Worm (Caenorhabditis elegans) whole organism, mixed stage, embryonic: ENCODE measurements around the gene taf-6.1.

Experiments
- M03D4.4 ChIP-seq: sonication (generic microtip); optimal IDR thresholded peaks from 2 replicates; lab custom pipeline; 2017; ENCODE audit warnings: mild to moderate bottlenecking, missing genetic modification characterization, missing compliant biosample characterization
- bed-3 ChIP-seq: fragments of 200-800 bp; sonication (Bioruptor generic); optimal IDR thresholded peaks from 3 replicates; lab custom pipeline; 2018; ENCODE audit warnings: mild to moderate bottlenecking, missing genetic modification characterization, moderate library complexity, missing compliant biosample characterization
- ceh-39 ChIP-seq: fragments of 150-350 bp; optimal IDR thresholded peaks from 2 replicates; lab custom pipeline; 2014; ENCODE audit warnings: missing biosample characterization, missing genetic modification characterization
- ceh-43 ChIP-seq: fragments of 200-800 bp; sonication (Bioruptor generic); optimal IDR thresholded peaks from 2 replicates; lab custom pipeline; 2018; ENCODE audit warnings: mild to moderate bottlenecking, missing genetic modification characterization, moderate library complexity, missing compliant biosample characterization
- ceh-83 ChIP-seq: fragments of 200-800 bp; sonication (Bioruptor generic); optimal IDR thresholded peaks from 2 replicates; lab custom pipeline; 2018; ENCODE audit warnings: mild to moderate bottlenecking, missing genetic modification characterization, missing compliant biosample characterization
- ces-1 ChIP-seq: fragments of 150-350 bp; optimal IDR thresholded peaks from 2 replicates; lab custom pipeline; 2014; ENCODE audit warnings: missing biosample characterization, missing genetic modification reagents, missing genetic modification characterization
- cnd-1 ChIP-seq: fragments of 200-800 bp; sonication (Bioruptor generic); optimal IDR thresholded peaks from 2 replicates; lab custom pipeline; 2018; ENCODE audit warnings: mild to moderate bottlenecking, missing genetic modification characterization, missing compliant biosample characterization
- drap-1 ChIP-seq: fragments of 200-800 bp; sonication (Bioruptor generic); optimal IDR thresholded peaks from 3 replicates; lab custom pipeline; 2018; ENCODE audit warnings: mild to moderate bottlenecking, missing genetic modification characterization, missing compliant biosample characterization
- elt-1 ChIP-seq: sonication (generic microtip); optimal IDR thresholded peaks from 2 replicates; lab custom pipeline; 2017; ENCODE audit warnings: missing genetic modification characterization, mild to moderate bottlenecking, missing compliant biosample characterization, antibody characterized with exemption, moderate library complexity, borderline replicate concordance; ENCODE audit not compliant: insufficient read depth
- elt-3 ChIP-seq: fragments of 150-350 bp; optimal IDR thresholded peaks from 2 replicates; lab custom pipeline; 2014; ENCODE audit warnings: missing biosample characterization, missing genetic modification characterization
- flh-1 ChIP-seq: fragments of 200-800 bp; sonication (Bioruptor generic); optimal IDR thresholded peaks from 2 replicates; lab custom pipeline; 2018; ENCODE audit warnings: mild to moderate bottlenecking, missing genetic modification characterization, moderate library complexity, missing compliant biosample characterization
- ham-2 ChIP-seq: fragments of 200-800 bp; sonication (Bioruptor generic); optimal IDR thresholded peaks from 2 replicates; lab custom pipeline; 2018; ENCODE audit warnings: mild to moderate bottlenecking, missing genetic modification characterization, missing compliant biosample characterization
- hlh-1 ChIP-seq: fragments of 150-350 bp; optimal IDR thresholded peaks from 2 replicates; lab custom pipeline; 2014; ENCODE audit warnings: missing biosample characterization, missing genetic modification reagents, missing genetic modification characterization
- lin-13 ChIP-seq: fragments of 150-350 bp; optimal IDR thresholded peaks from 2 replicates; lab custom pipeline; 2014; ENCODE audit warnings: missing biosample characterization, missing genetic modification characterization
- lin-32 ChIP-seq: fragments of 200-800 bp; sonication (Bioruptor generic); optimal IDR thresholded peaks from 2 replicates; lab custom pipeline; 2018; ENCODE audit warnings: mild to moderate bottlenecking, missing genetic modification characterization, missing compliant biosample characterization
- lsy-2 ChIP-seq: fragments of 150-350 bp; optimal IDR thresholded peaks from 2 replicates; lab custom pipeline; 2014; ENCODE audit warnings: missing biosample characterization, missing genetic modification characterization
- mab-5 ChIP-seq: fragments of 150-350 bp; optimal IDR thresholded peaks from 2 replicates; lab custom pipeline; 2014; ENCODE audit warnings: missing biosample characterization, missing genetic modification characterization
- mep-1 ChIP-seq: fragments of 150-350 bp; optimal IDR thresholded peaks from 2 replicates; lab custom pipeline; 2017; ENCODE audit warnings: missing biosample characterization, missing genetic modification reagents, missing genetic modification characterization, inconsistent platforms
- nhr-12 ChIP-seq: fragments of 150-350 bp; optimal IDR thresholded peaks from 2 replicates; lab custom pipeline; 2014; ENCODE audit warnings: missing biosample characterization, missing genetic modification characterization
- nhr-2 ChIP-seq: fragments of 150-350 bp; optimal IDR thresholded peaks from 2 replicates; lab custom pipeline; 2014; ENCODE audit warnings: missing biosample characterization, missing genetic modification characterization
- nhr-237 ChIP-seq: fragments of 150-350 bp; optimal IDR thresholded peaks from 2 replicates; lab custom pipeline; 2014; ENCODE audit warnings: missing biosample characterization, missing genetic modification characterization
- nhr-28 ChIP-seq: fragments of 150-350 bp; optimal IDR thresholded peaks from 2 replicates; lab custom pipeline; 2014; ENCODE audit warnings: missing biosample characterization, missing genetic modification characterization
- nhr-76 ChIP-seq: sonication (generic microtip); optimal IDR thresholded peaks from 2 replicates; lab custom pipeline; 2017; ENCODE audit warnings: missing biosample characterization, missing genetic modification characterization
- sem-2 ChIP-seq: fragments of 200-800 bp; sonication (Bioruptor generic); optimal IDR thresholded peaks from 2 replicates; lab custom pipeline; 2018; ENCODE audit warnings: mild to moderate bottlenecking, missing genetic modification characterization, missing compliant biosample characterization
- snpc-4 ChIP-seq: fragments of 150-350 bp; optimal IDR thresholded peaks from 2 replicates; lab custom pipeline; 2014; ENCODE audit warnings: missing biosample characterization, missing genetic modification characterization
- sptf-1 ChIP-seq: sonication (generic microtip); optimal IDR thresholded peaks from 2 replicates; lab custom pipeline; 2017; ENCODE audit warnings: mild to moderate bottlenecking, missing genetic modification characterization, moderate library complexity, missing compliant biosample characterization
- tbx-8 ChIP-seq: fragments of 200-800 bp; sonication (Bioruptor generic); optimal IDR thresholded peaks from 2 replicates; lab custom pipeline; 2018; ENCODE audit warnings: mild to moderate bottlenecking, missing genetic modification characterization, moderate library complexity, missing compliant biosample characterization
- unc-120 ChIP-seq: sonication (generic microtip); optimal IDR thresholded peaks from 2 replicates; lab custom pipeline; 2017; ENCODE audit warnings: missing genetic modification characterization, missing compliant biosample characterization; ENCODE audit not compliant: poor library complexity, severe bottlenecking
- unc-39 ChIP-seq: fragments of 150-350 bp; optimal IDR thresholded peaks from 2 replicates; lab custom pipeline; 2014; ENCODE audit warnings: missing biosample characterization, missing genetic modification characterization
- unc-62 ChIP-seq: fragments of 150-350 bp; optimal IDR thresholded peaks from 2 replicates; lab custom pipeline; 2014; ENCODE audit warnings: missing biosample characterization, missing genetic modification reagents, missing genetic modification characterization
- zip-8 ChIP-seq: fragments of 150-350 bp; optimal IDR thresholded peaks from 2 replicates; lab custom pipeline; 2014; ENCODE audit warnings: missing biosample characterization, missing genetic modification characterization
- ztf-11 ChIP-seq: fragments of 150-350 bp; optimal IDR thresholded peaks from 2 replicates; lab custom pipeline; 2014; ENCODE audit warnings: missing biosample characterization, missing genetic modification characterization

The taf-6.1 gene

DNA sequence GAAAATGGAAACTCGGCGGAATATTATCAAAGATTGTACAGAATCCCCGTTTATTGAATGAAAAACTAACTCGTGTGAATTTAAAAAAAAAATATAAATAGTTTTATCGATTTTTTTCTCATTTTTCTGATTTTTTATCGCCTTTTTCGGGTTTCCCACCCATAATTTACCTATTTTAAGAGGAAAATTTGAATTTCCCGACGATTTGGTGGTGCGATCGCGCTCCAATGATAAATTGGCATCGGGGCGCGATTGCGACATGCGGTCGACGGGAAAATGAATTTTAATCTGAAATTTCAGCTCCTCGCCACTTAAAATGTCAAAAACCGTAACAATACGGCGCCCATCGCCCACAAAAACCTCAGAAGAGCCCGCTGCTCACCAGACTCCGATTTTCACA is at the start of gene taf-6.1:
taf-6.1 (plus strand) TSS at position 301 of the 400 bp plus-strand sequence.
- TF ChIP-seq zip-8 (tag; lab: Kevin White, UChicago) (no peak), bed-3 (GFP tag; lab: Kevin White, UChicago) (no peak), mab-5 (no peak), nhr-28 (tag; lab: Kevin White, UChicago) (no peak), nhr-76 (no peak), drap-1 (no peak), flh-1 (GFP tag; lab: Kevin White, UChicago) (no peak), cnd-1 (no peak), elt-3 (tag; lab: Kevin White, UChicago) (no peak), lsy-2 (tag; lab: Kevin White, UChicago) (no peak), ztf-11 (no peak)

DNA sequence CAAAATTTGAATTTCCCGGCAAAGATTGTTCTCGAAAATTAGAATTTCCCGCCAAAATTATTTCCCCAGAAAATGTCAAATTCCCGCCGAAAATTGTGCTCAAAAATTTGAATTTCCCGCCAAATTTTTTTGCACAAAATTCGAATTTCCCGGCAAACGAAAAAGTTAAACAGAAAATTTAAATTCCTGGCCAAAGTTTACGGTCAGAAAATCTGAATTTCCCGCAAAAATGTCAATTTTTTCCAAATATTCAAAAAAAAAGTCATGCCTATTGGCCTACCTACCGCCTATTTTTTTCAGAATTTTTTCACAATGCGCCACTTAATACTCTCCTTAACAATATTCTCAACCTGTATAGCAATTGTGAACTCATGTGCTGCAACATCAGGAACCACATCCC is 44.9 kb upstream of the taf-6.1 start, which contains the start of gene K02E7.1:
K02E7.1 (plus strand) TSS at position 301 of the 400 bp plus-strand sequence.
- TF ChIP-seq lsy-2 (tag; lab: Kevin White, UChicago) = no peak
- TF ChIP-seq nhr-2 (tag; lab: Kevin White, UChicago) = no peak
- no peak for TF ChIP-seq sem-2 (GFP tag; lab: Kevin White, UChicago)
- no peak for TF ChIP-seq lin-13 (tag; lab: Kevin White, UChicago)
- TF ChIP-seq tbx-8 (GFP tag; lab: Kevin White, UChicago) = no peak
- no peak for TF ChIP-seq ham-2 (GFP tag; lab: Kevin White, UChicago)
- no peak for TF ChIP-seq elt-3 (tag; lab: Kevin White, UChicago)
- no peak for TF ChIP-seq nhr-12
- TF ChIP-seq sptf-1 (tag; lab: Kevin White, UChicago) = no peak
- no peak for TF ChIP-seq hlh-1
- no peak for TF ChIP-seq flh-1 (GFP tag; lab: Kevin White, UChicago)
- TF ChIP-seq M03D4.4 = no peak
- no peak for TF ChIP-seq elt-1 (tag; lab: Kevin White, UChicago)
- TF ChIP-seq, all 35 proteins: peak for 0

DNA sequence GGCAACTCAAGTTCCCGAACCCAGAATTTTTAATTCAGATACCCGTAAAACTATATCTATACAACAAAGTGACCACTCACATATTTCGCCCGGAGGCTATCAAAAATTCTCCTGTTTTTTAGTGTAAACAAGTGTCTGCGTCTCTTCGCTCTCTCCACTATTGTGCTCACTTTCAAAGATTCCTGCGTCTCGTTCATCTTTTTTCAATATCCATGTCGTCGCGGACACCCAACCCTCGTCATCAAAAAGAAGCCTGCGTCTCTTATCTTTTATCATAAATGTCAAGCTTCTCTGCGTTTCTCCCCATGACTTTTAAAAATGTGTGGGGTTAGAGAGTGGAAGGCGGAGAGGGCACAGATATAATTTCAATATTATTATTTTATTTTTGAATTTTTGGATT is 42.9 kb upstream of the taf-6.1 start:
- TF ChIP-seq ceh-39 (tag; lab: Kevin White, UChicago) = no peak
- no peak for TF ChIP-seq M03D4.4
- peak; percentile 6 for TF ChIP-seq ces-1 (GFP tag; lab: Kevin White, UChicago)
- peak; percentile 75 for TF ChIP-seq hlh-1
- TF ChIP-seq nhr-2 (tag; lab: Kevin White, UChicago) = no peak
- TF ChIP-seq unc-120 = peak; percentile 13
- TF ChIP-seq unc-62 (GFP tag; lab: Kevin White, UChicago) = peak; percentile 71

DNA sequence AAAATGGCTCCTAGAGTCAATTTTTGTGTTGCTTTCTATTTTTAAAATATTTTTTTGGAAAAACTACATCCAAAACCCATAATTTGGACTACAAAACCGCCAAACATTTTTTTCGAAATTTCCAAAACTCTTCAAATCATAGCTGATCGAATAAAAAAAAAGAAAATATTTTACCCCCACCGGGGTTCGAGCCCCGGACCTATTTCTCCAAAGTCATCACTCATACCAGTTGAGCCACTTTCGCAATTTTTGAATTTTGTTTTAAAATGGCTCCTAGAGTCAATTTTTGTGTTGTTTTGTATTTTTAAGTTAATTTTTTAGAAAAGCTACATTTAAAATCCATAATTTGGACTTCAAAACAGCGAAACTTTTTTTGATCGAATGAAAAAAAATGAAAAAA is 42.2 kb upstream of the taf-6.1 start:
- TF ChIP-seq nhr-76 (no peak), nhr-237 (tag; lab: Kevin White, UChicago) (no peak), elt-3 (tag; lab: Kevin White, UChicago) (no peak), ceh-43 (GFP tag; lab: Kevin White, UChicago) (no peak), tbx-8 (GFP tag; lab: Kevin White, UChicago) (no peak), unc-39 (tag; lab: Kevin White, UChicago) (no peak), lin-32 (GFP tag; lab: Kevin White, UChicago) (no peak), snpc-4 (tag; lab: Kevin White, UChicago) (no peak), ceh-39 (tag; lab: Kevin White, UChicago) (no peak), mab-5 (no peak), flh-1 (GFP tag; lab: Kevin White, UChicago) (no peak), cnd-1 (no peak), lsy-2 (tag; lab: Kevin White, UChicago) (no peak), mep-1 (tag; lab: Kevin White, UChicago) (no peak), zip-8 (tag; lab: Kevin White, UChicago) (no peak), hlh-1 (no peak), drap-1 (no peak)

DNA sequence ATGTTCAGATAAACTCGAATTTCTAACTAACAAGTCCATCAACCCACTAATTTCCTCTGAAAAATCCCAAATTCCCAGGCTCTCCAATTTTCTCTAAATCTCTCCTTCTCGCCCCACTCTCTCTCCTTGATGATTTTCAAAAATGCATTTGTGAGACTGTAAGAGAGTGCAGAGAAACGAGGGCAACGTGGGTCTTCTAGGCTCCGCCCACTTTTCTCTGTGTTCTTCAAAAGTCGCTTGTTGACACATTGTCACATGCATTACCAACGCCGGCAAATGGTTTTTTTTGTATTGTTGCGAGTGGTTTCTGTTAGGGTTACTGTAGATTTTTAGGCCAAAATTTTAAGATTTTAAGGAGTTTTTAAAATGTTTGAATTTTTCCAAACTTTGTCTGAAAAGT is 41.3 kb upstream of the taf-6.1 start:
- TF ChIP-seq ces-1 (GFP tag; lab: Kevin White, UChicago) (no peak), hlh-1 (no peak), ceh-43 (GFP tag; lab: Kevin White, UChicago) (no peak), unc-120 (no peak), tbx-8 (GFP tag; lab: Kevin White, UChicago) (no peak), ceh-83 (no peak)
